Worm (Caenorhabditis elegans): ENCODE measurements around the gene srh-195.

- no peak for TF ChIP-seq rnt-1 (tag; optimal IDR thresholded peaks at IDR 0.05)
- TF ChIP-seq pqm-1 (tag; optimal IDR thresholded peaks at IDR 0.05): no peak
These were observed 6.1 kb upstream of the srh-195 start for ce11 chrII:2122762-2123161.

All from whole organism, L1 larva.